Fruit fly (Drosophila melanogaster): ENCODE measurements around the gene CG11755.

CG11755 gene

DNA sequence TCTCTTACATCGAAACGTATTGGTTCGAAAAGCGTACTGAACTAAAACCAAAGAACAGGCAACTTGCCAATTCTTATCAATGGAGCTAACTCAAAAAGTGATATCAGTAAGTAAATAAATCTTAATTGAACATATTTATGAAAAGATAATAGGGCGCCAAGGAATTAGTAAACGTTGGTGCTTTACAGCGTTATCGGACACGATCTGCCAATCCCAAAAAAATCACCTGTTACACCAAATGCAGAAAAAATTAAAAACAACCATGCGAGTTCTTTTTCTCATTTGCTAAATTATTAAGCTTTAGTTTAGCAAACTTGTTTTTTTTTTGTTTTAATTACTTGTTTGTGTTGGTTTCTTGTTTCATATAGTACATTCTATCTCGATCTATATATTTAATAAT lies 22.0 kb upstream of the CG11755 start, which contains the start of gene CG42489:
Gene CG42489 (minus strand): TSS at position 101 of the 400 bp plus-strand sequence.
- TF ChIP-seq brk (GFP tag; optimal IDR thresholded peaks at IDR 0.05) = no peak
- TF ChIP-seq CrebA (GFP tag; optimal IDR thresholded peaks at IDR 0.05; ENCODE audit: borderline replicate concordance) = no peak
- TF ChIP-seq rgr (GFP tag; optimal IDR thresholded peaks at IDR 0.05) = no peak
- TF ChIP-seq psq (GFP tag; optimal IDR thresholded peaks at IDR 0.05) = no peak
- no peak for TF ChIP-seq dl (GFP tag; optimal IDR thresholded peaks at IDR 0.05; ENCODE audit: insufficient read depth in 1 of 2, partially characterized antibody in 2 of 2)

dm6 chr3R:8658688-8659087 lies 18.0 kb upstream of the CG11755 start:
- TF ChIP-seq Vsx2 (GFP tag; optimal IDR thresholded peaks at IDR 0.05; ENCODE audit: partially characterized antibody) (no peak), fru (GFP tag; optimal IDR thresholded peaks at IDR 0.05) (no peak), HLH106 (tag; optimal IDR thresholded peaks at IDR 0.05) (no peak), N (GFP tag; optimal IDR thresholded peaks at IDR 0.05) (no peak), CrebA (GFP tag; optimal IDR thresholded peaks at IDR 0.05; ENCODE audit: borderline replicate concordance) (no peak), Abd-B (GFP tag; optimal IDR thresholded peaks at IDR 0.05) (no peak), Sp1 (GFP tag; optimal IDR thresholded peaks at IDR 0.05) (no peak), br (GFP tag; optimal IDR thresholded peaks at IDR 0.05) (no peak), Mio (GFP tag; optimal IDR thresholded peaks at IDR 0.05) (no peak), Dfd (GFP tag; optimal IDR thresholded peaks at IDR 0.05) (no peak), woc (GFP tag; optimal IDR thresholded peaks at IDR 0.05) (no peak), OdsH (GFP tag; optimal IDR thresholded peaks at IDR 0.05) (no peak), brk (GFP tag; optimal IDR thresholded peaks at IDR 0.05) (no peak), lola (GFP tag; optimal IDR thresholded peaks at IDR 0.05) (no peak), sage (GFP tag; optimal IDR thresholded peaks at IDR 0.05) (no peak), ey (GFP tag; optimal IDR thresholded peaks at IDR 0.05) (no peak), usp (GFP tag; optimal IDR thresholded peaks at IDR 0.05) (no peak), Rel (GFP tag; optimal IDR thresholded peaks at IDR 0.05) (no peak), Rel (tag; optimal IDR thresholded peaks at IDR 0.05) (no peak), Dif (GFP tag; optimal IDR thresholded peaks at IDR 0.05; ENCODE audit: partially characterized antibody) (no peak), jim (GFP tag; optimal IDR thresholded peaks at IDR 0.05) (no peak)

DNA sequence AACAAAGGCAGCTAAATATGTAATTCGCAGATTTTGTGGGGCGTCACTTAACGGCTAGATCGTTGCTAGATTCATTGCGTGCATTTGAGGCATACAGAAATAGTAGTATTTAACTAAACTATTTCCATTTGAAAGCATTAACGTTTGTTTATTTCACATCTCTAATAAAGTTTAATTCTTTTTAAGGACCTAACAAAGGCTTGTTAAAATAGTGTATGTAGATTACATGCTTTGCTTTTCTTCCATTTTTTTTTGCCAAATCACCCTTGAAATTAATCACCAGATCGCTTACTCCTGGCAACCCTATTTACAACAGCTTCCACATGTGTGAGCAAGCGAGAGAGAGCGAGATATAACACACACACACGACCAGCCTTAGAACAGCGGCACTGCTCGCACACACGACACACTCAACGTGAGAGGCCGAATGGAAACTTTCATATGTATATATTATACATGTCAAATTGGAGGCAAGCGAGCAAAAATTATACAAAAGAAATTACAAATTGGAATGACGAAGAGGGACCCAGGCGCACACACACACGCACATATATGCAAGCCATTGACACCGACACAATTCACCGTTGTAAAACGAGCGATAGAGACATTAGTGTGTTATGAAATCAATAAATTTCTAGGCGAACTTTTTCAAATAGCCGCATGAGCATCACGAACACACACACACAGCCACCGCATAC lies 17.4 kb upstream of the CG11755 start:
- peak; percentile 74 for TF ChIP-seq h (GFP tag; optimal IDR thresholded peaks at IDR 0.05)
- peak; percentile 56 for TF ChIP-seq brk (GFP tag; optimal IDR thresholded peaks at IDR 0.05)
- TF ChIP-seq psq (GFP tag; optimal IDR thresholded peaks at IDR 0.05) = peak; percentile 54
- TF ChIP-seq fru (GFP tag; optimal IDR thresholded peaks at IDR 0.05) = peak; percentile 36
- no peak for TF ChIP-seq Myc (optimal IDR thresholded peaks at IDR 0.05)
- peak; percentile 75 for TF ChIP-seq Hr83 (GFP tag; optimal IDR thresholded peaks at IDR 0.05; ENCODE audit: poor library complexity, severe bottlenecking)
- TF ChIP-seq Mio (GFP tag; optimal IDR thresholded peaks at IDR 0.05) = no peak
- TF ChIP-seq Rel (GFP tag; optimal IDR thresholded peaks at IDR 0.05) = peak; percentile 46
- TF ChIP-seq Rel (tag; optimal IDR thresholded peaks at IDR 0.05) = peak; percentile 54
- no peak for TF ChIP-seq usp (GFP tag; optimal IDR thresholded peaks at IDR 0.05)
- TF ChIP-seq Dfd (GFP tag; optimal IDR thresholded peaks at IDR 0.05) = no peak
- TF ChIP-seq Vsx2 (GFP tag; optimal IDR thresholded peaks at IDR 0.05; ENCODE audit: partially characterized antibody) = no peak
- TF ChIP-seq pan (optimal IDR thresholded peaks at IDR 0.05) = no peak
- peak; percentile 58 for TF ChIP-seq br (GFP tag; optimal IDR thresholded peaks at IDR 0.05)
- TF ChIP-seq sv (GFP tag; optimal IDR thresholded peaks at IDR 0.05) = no peak
- TF ChIP-seq rgr (GFP tag; optimal IDR thresholded peaks at IDR 0.05) = peak; percentile 60
- TF ChIP-seq Abd-B (GFP tag; optimal IDR thresholded peaks at IDR 0.05) = no peak
- TF ChIP-seq tai (GFP tag; optimal IDR thresholded peaks at IDR 0.05) = no peak
- TF ChIP-seq dmrt93B (GFP tag; optimal IDR thresholded peaks at IDR 0.05) = peak; percentile 13
- TF ChIP-seq GATAd (GFP tag; optimal IDR thresholded peaks at IDR 0.05) = no peak
- peak; percentile 54 for TF ChIP-seq Hnf4 (GFP tag; optimal IDR thresholded peaks at IDR 0.05)
- TF ChIP-seq dsf (GFP tag; optimal IDR thresholded peaks at IDR 0.05; ENCODE audit: borderline replicate concordance) = no peak
- TF ChIP-seq CG9705 (GFP tag; optimal IDR thresholded peaks at IDR 0.05) = peak; percentile 46
- TF ChIP-seq Sp1 (GFP tag; optimal IDR thresholded peaks at IDR 0.05) = peak; percentile 63
- TF ChIP-seq sage (GFP tag; optimal IDR thresholded peaks at IDR 0.05) = no peak
- no peak for TF ChIP-seq Dif (GFP tag; optimal IDR thresholded peaks at IDR 0.05; ENCODE audit: partially characterized antibody)
- TF ChIP-seq OdsH (GFP tag; optimal IDR thresholded peaks at IDR 0.05) = peak; percentile 48
- TF ChIP-seq woc (GFP tag; optimal IDR thresholded peaks at IDR 0.05) = peak; percentile 66
- no peak for TF ChIP-seq CrebA (GFP tag; optimal IDR thresholded peaks at IDR 0.05; ENCODE audit: borderline replicate concordance)
- no peak for TF ChIP-seq CG32264 (GFP tag; optimal IDR thresholded peaks at IDR 0.05)
- peak; percentile 65 for TF ChIP-seq ey (GFP tag; optimal IDR thresholded peaks at IDR 0.05)
- TF ChIP-seq Jra (GFP tag; optimal IDR thresholded peaks at IDR 0.05) = peak; percentile 36
- no peak for TF ChIP-seq lola (GFP tag; optimal IDR thresholded peaks at IDR 0.05)
- no peak for TF ChIP-seq Hr78 (GFP tag; optimal IDR thresholded peaks at IDR 0.05)
- no peak for TF ChIP-seq jim (GFP tag; optimal IDR thresholded peaks at IDR 0.05)
- peak in 1 of 2 experiments; percentile 12 for TF ChIP-seq dl (GFP tag; optimal IDR thresholded peaks at IDR 0.05; ENCODE audit: insufficient read depth in 1 of 2, partially characterized antibody in 2 of 2)
- TF ChIP-seq foxo (GFP tag; optimal IDR thresholded peaks at IDR 0.05) = peak in 1 of 2 experiments; percentile 70
- TF ChIP-seq HLH106 (tag; optimal IDR thresholded peaks at IDR 0.05) = peak; percentile 49
- TF ChIP-seq N (GFP tag; optimal IDR thresholded peaks at IDR 0.05) = peak; percentile 60
